Worm (Caenorhabditis elegans): ENCODE results near the gene math-18.

DNA sequence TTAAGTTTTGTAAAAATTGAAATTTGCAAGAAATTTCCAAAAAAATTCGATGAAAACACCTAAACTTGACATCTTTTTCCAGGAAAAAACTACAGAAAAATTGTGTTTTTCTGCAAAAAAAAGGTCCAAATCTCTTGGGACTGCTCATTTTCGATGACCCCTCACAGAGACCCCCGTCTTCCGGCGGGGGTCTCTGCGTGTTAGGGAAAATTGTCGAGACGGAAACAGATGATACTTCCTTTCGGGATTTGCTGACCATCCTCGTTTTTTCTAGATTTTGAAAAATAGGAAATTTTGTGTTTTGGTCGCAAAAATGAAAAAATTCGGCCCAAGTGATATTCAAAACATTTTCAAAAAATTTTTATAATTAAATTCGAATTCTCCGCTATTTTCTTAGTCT, 37.6 kb downstream of the math-18 start:
- TF ChIP-seq tag-97 (GFP tag; IDR thresholded peaks at IDR 0.05) (no peak), arid-1 (GFP tag; conservative IDR thresholded peaks at IDR 0.05) (no peak), unc-62 (GFP tag; optimal IDR thresholded peaks at IDR 0.05 in 1 of 2) (no peak), unc-62 (tag; optimal IDR thresholded peaks at IDR 0.05) (no peak), dve-1 (tag; optimal IDR thresholded peaks at IDR 0.05; ENCODE audit: insufficient read depth) (no peak), ama-1 (optimal IDR thresholded peaks at IDR 0.05) (no peak), lsy-2 (tag; optimal IDR thresholded peaks at IDR 0.05) (no peak), nhr-6 (tag; optimal IDR thresholded peaks at IDR 0.05) (no peak)

Measured in whole organism, L4 larva.